Fruit fly (Drosophila melanogaster) whole organism, wandering third instar larva: Measurements from ENCODE around the gene dnt.

Source experiments
- Abd-B ChIP-seq: fragments of >200 bp; optimal IDR thresholded peaks from 2 replicates; lab custom pipeline; 2017; ENCODE audit warnings: missing biosample characterization, missing genetic modification characterization
- CG32264 ChIP-seq: fragments of 200-800 bp; sonication (Bioruptor generic); optimal IDR thresholded peaks from 2 replicates; lab custom pipeline; 2016; ENCODE audit warnings: missing biosample characterization, missing genetic modification characterization
- CG9705 ChIP-seq: fragments of 200-800 bp; sonication (Bioruptor generic); optimal IDR thresholded peaks from 2 replicates; lab custom pipeline; 2018; ENCODE audit warnings: missing biosample characterization, mild to moderate bottlenecking, missing genetic modification characterization
- CrebA ChIP-seq: fragments of 200-800 bp; sonication (Bioruptor generic); optimal IDR thresholded peaks from 2 replicates; lab custom pipeline; 2016; ENCODE audit warnings: missing biosample characterization, mild to moderate bottlenecking, missing genetic modification characterization, borderline replicate concordance
- Dfd ChIP-seq: fragments of >200 bp; optimal IDR thresholded peaks from 2 replicates; lab custom pipeline; 2017; ENCODE audit warnings: missing biosample characterization, missing genetic modification characterization
- Dif ChIP-seq: fragments of 200-275, 200-300 bp; sonication (Bioruptor generic); optimal IDR thresholded peaks from 2 replicates; lab custom pipeline; 2018; ENCODE audit warnings: missing biosample characterization, missing genetic modification characterization; ENCODE audit not compliant: partially characterized antibody
- GATAd ChIP-seq: sonication (Bioruptor generic); optimal IDR thresholded peaks from 2 replicates; lab custom pipeline; 2016; ENCODE audit warnings: missing biosample characterization, missing genetic modification characterization
- HLH106 ChIP-seq: fragments of 200-800 bp; optimal IDR thresholded peaks from 3 replicates; lab custom pipeline; 2019; ENCODE audit warnings: missing biosample characterization, mild to moderate bottlenecking, missing genetic modification characterization, moderate library complexity
- Hnf4 ChIP-seq: fragments of 200-800 bp; sonication (Bioruptor generic); optimal IDR thresholded peaks from 2 replicates; lab custom pipeline; 2016; ENCODE audit warnings: missing biosample characterization, mild to moderate bottlenecking, missing genetic modification characterization
- Hr78 ChIP-seq: fragments of >200 bp; optimal IDR thresholded peaks from 2 replicates; lab custom pipeline; 2017; ENCODE audit warnings: missing biosample characterization, missing genetic modification characterization
- Hr83 ChIP-seq: fragments of 200-300 bp; sonication (Bioruptor generic); optimal IDR thresholded peaks from 2 replicates; lab custom pipeline; 2016; ENCODE audit warnings: missing biosample characterization, mild to moderate bottlenecking, missing genetic modification characterization, moderate library complexity; ENCODE audit not compliant: poor library complexity, severe bottlenecking
- Jra ChIP-seq: sonication (Bioruptor generic); optimal IDR thresholded peaks from 2 replicates; lab custom pipeline; 2016; ENCODE audit warnings: missing biosample characterization, missing genetic modification characterization
- Mio ChIP-seq: sonication (Bioruptor generic); optimal IDR thresholded peaks from 2 replicates; lab custom pipeline; 2016; ENCODE audit warnings: missing biosample characterization, missing genetic modification characterization
- N ChIP-seq: fragments of >200 bp; optimal IDR thresholded peaks from 2 replicates; lab custom pipeline; 2018; ENCODE audit warnings: missing biosample characterization, missing external identifiers, missing genetic modification characterization
- OdsH ChIP-seq: fragments of 200-800 bp; sonication (Bioruptor generic); optimal IDR thresholded peaks from 2 replicates; lab custom pipeline; 2016; ENCODE audit warnings: missing biosample characterization, mild to moderate bottlenecking, missing genetic modification characterization
- Rel ChIP-seq, 2 experiments: fragments of 200-800 bp; sonication (Bioruptor generic) in 1 of 2; optimal IDR thresholded peaks; 2 replicates in 1 of 2; 3 replicates in 1 of 2; lab custom pipeline; 2016 to 2019; ENCODE audit warnings: mild to moderate bottlenecking in 2 of 2, missing biosample characterization in 2 of 2, missing genetic modification characterization in 2 of 2, moderate library complexity in 1 of 2
- Sp1 ChIP-seq: fragments of 200-800 bp; sonication (Bioruptor generic); optimal IDR thresholded peaks from 3 replicates; lab custom pipeline; 2019; ENCODE audit warnings: missing biosample characterization, mild to moderate bottlenecking, missing genetic modification characterization, moderate library complexity
- br ChIP-seq: fragments of 200-800 bp; sonication (Bioruptor generic); optimal IDR thresholded peaks from 2 replicates; lab custom pipeline; 2016; ENCODE audit warnings: missing biosample characterization, missing genetic modification characterization
- brk ChIP-seq: fragments of 200-800 bp; sonication (Bioruptor generic); optimal IDR thresholded peaks from 2 replicates; lab custom pipeline; 2016; ENCODE audit warnings: missing biosample characterization, mild to moderate bottlenecking, missing genetic modification characterization
- dl ChIP-seq, 2 experiments: fragments of 175-275, 200-275 bp in 1 of 2; fragments of 200-275 bp in 1 of 2; sonication (Bioruptor generic); optimal IDR thresholded peaks; lab custom pipeline; 2018; ENCODE audit warnings: mild to moderate bottlenecking in 2 of 2, missing biosample characterization in 2 of 2, missing genetic modification characterization in 2 of 2, moderate library complexity in 2 of 2; ENCODE audit not compliant: partially characterized antibody in 2 of 2, insufficient read depth in 1 of 2
- dsf ChIP-seq: sonication (Bioruptor generic); optimal IDR thresholded peaks from 2 replicates; lab custom pipeline; 2016; ENCODE audit warnings: missing biosample characterization, missing genetic modification characterization, borderline replicate concordance
- ey ChIP-seq: fragments of 200-800 bp; sonication (Bioruptor generic); optimal IDR thresholded peaks from 2 replicates; lab custom pipeline; 2016; ENCODE audit warnings: missing biosample characterization, missing genetic modification characterization
- foxo ChIP-seq, 2 experiments: fragments of 200-800 bp; sonication (Bioruptor generic); optimal IDR thresholded peaks; 2 replicates in 1 of 2; 3 replicates in 1 of 2; lab custom pipeline; 2016 to 2017; ENCODE audit warnings: missing biosample characterization in 2 of 2, missing genetic modification characterization in 2 of 2
- fru ChIP-seq: fragments of 200-800 bp; sonication (Bioruptor generic); optimal IDR thresholded peaks from 3 replicates; lab custom pipeline; 2016; ENCODE audit warnings: missing biosample characterization, mild to moderate bottlenecking, missing genetic modification characterization
- h ChIP-seq: fragments of 200-800 bp; sonication (Bioruptor generic); optimal IDR thresholded peaks from 3 replicates; lab custom pipeline; 2016; ENCODE audit warnings: missing biosample characterization, mild to moderate bottlenecking, missing genetic modification characterization
- jim ChIP-seq: fragments of 175-275, 200-325 bp; sonication (Bioruptor generic); optimal IDR thresholded peaks from 2 replicates; lab custom pipeline; 2016; ENCODE audit warnings: missing biosample characterization, mild to moderate bottlenecking, missing genetic modification characterization
- lola ChIP-seq: fragments of >200 bp; optimal IDR thresholded peaks from 2 replicates; lab custom pipeline; 2017; ENCODE audit warnings: missing biosample characterization, missing genetic modification characterization
- pan ChIP-seq: fragments of >200 bp; optimal IDR thresholded peaks from 2 replicates; lab custom pipeline; 2017
- psq ChIP-seq: fragments of 200-800 bp; sonication (Bioruptor generic); optimal IDR thresholded peaks from 3 replicates; lab custom pipeline; 2017; ENCODE audit warnings: missing biosample characterization, mild to moderate bottlenecking, missing genetic modification characterization, moderate library complexity
- rgr ChIP-seq: fragments of 200-800 bp; sonication (Bioruptor generic); optimal IDR thresholded peaks from 3 replicates; lab custom pipeline; 2016; ENCODE audit warnings: missing biosample characterization, mild to moderate bottlenecking, missing genetic modification characterization
- sage ChIP-seq: fragments of 200-800 bp; sonication (Bioruptor generic); optimal IDR thresholded peaks from 2 replicates; lab custom pipeline; 2016; ENCODE audit warnings: missing biosample characterization, mild to moderate bottlenecking, missing genetic modification characterization
- sv ChIP-seq: fragments of 200-800 bp; sonication (Bioruptor generic); optimal IDR thresholded peaks from 3 replicates; lab custom pipeline; 2016; ENCODE audit warnings: missing biosample characterization, missing genetic modification characterization
- tai ChIP-seq: sonication (Bioruptor generic); optimal IDR thresholded peaks from 2 replicates; lab custom pipeline; 2016; ENCODE audit warnings: missing biosample characterization, missing genetic modification characterization
- usp ChIP-seq: fragments of >200 bp; optimal IDR thresholded peaks from 2 replicates; lab custom pipeline; 2017; ENCODE audit warnings: missing biosample characterization, missing genetic modification characterization
- woc ChIP-seq: sonication (Bioruptor generic); optimal IDR thresholded peaks from 2 replicates; lab custom pipeline; 2016; ENCODE audit warnings: missing biosample characterization, mild to moderate bottlenecking, missing genetic modification characterization

dnt gene

DNA sequence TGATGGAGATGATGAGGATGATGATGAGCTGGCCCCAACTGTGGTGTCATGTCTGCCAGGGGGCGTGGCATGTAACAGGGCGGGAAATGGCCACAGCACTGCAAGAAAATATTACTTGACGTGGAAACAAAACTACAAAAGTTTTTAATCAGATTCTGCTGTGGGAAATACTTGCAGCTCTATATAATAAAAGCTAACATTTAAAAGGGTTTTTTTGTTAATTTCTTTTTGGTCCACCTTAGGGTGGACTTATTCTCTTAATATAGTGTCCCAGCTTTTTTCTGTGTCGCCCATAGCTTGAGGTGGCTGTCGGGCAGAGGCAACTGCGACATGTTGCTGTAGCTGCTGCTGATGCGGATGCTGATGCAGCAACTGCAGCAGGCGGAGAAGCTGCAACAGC is 34.4 kb downstream of the dnt start (continued):
- TF ChIP-seq Rel (GFP tag; optimal IDR thresholded peaks at IDR 0.05; lab: Kevin White, UChicago) (no peak), Rel (tag; optimal IDR thresholded peaks at IDR 0.05; lab: Kevin White, UChicago) (no peak), Dfd (GFP tag; lab: Kevin White, UChicago) (no peak), OdsH (GFP tag; lab: Kevin White, UChicago) (no peak), Hr78 (GFP tag; lab: Kevin White, UChicago) (no peak), CrebA (GFP tag; lab: Kevin White, UChicago) (no peak), br (GFP tag; lab: Kevin White, UChicago) (peak; percentile 41), Jra (GFP tag; lab: Kevin White, UChicago) (no peak), brk (GFP tag; lab: Kevin White, UChicago) (no peak), sage (GFP tag; lab: Kevin White, UChicago) (peak; percentile 4), usp (GFP tag; lab: Kevin White, UChicago) (no peak), pan (lab: Kevin White, UChicago) (no peak), psq (GFP tag; lab: Kevin White, UChicago) (no peak), sv (no peak), h (peak; percentile 36)

DNA sequence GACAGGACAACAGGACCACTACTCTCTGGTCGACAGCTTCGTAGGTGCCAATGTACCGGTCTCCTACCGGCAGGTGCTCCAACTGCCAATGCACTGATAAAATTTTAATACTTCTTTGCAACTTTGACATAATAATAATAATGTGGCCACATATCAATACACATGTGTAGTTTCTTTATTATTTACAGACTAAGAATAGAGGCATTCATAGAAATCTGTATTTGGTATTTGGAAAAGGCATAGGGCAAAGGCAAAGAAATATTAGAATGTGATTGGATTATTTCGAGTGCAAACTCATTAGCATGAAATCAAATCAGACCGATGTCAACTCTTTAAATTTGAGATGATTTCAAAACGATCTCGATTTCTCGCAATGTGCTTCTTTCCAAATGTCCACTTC is 35.2 kb downstream of the dnt start:
- no peak for TF ChIP-seq Hnf4 (GFP tag; lab: Kevin White, UChicago)
- TF ChIP-seq rgr (GFP tag; lab: Kevin White, UChicago), result no peak
- no peak for TF ChIP-seq tai
- TF ChIP-seq dl (GFP tag; optimal IDR thresholded peaks at IDR 0.05; lab: Kevin White, UChicago; ENCODE audit: insufficient read depth in 1 of 2, partially characterized antibody in 2 of 2), result no peak
- TF ChIP-seq fru (GFP tag; lab: Kevin White, UChicago), result peak; percentile 4
- TF ChIP-seq h, result peak; percentile 1
- no peak for TF ChIP-seq lola (GFP tag; lab: Kevin White, UChicago)
- no peak for TF ChIP-seq br (GFP tag; lab: Kevin White, UChicago)
- no peak for TF ChIP-seq psq (GFP tag; lab: Kevin White, UChicago)
- TF ChIP-seq Hr78 (GFP tag; lab: Kevin White, UChicago), result no peak
- peak; percentile 21 for TF ChIP-seq HLH106 (tag; lab: Kevin White, UChicago)
- TF ChIP-seq Hr83, result no peak
- TF ChIP-seq sage (GFP tag; lab: Kevin White, UChicago), result no peak
- TF ChIP-seq sv, result no peak

DNA sequence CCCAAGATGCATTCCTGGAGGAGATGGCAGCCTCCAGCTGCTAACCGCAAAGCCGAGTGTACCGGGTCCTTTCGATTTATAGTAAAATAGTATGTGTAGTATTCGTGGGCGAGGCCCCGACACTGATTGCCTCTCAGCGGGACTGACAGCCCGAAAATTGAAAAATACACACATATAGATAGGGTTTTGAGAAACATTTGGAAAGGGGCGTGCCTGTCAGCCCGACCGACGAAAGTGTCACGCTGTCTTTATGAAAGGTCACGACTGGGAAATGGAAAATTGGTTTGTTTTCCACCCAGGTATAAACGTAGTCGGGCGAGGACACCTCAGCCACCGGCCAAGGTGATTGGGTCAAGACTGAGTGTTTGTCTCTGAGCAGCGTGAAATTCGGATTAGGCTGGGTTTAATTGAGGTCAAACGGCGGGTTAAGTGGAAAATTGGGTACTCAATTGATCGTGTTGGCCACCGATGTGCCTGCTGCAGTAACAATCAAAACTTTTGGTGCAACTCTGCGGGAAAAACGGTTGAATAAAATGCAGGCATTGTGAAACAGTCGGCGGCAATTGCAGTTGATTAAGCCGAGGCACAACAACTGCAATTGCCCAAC is 36.1 kb downstream of the dnt start:
- TF ChIP-seq usp (GFP tag; lab: Kevin White, UChicago), result no peak
- TF ChIP-seq Hr83, result no peak
- TF ChIP-seq Dif (GFP tag; lab: Kevin White, UChicago), result no peak
- no peak for TF ChIP-seq Mio (GFP tag; lab: Kevin White, UChicago)
- no peak for TF ChIP-seq dsf
- no peak for TF ChIP-seq GATAd
- no peak for TF ChIP-seq tai
- no peak for TF ChIP-seq brk (GFP tag; lab: Kevin White, UChicago)
- TF ChIP-seq pan (lab: Kevin White, UChicago), result no peak
- TF ChIP-seq dl (GFP tag; optimal IDR thresholded peaks at IDR 0.05; lab: Kevin White, UChicago; ENCODE audit: insufficient read depth in 1 of 2, partially characterized antibody in 2 of 2), result no peak
- no peak for TF ChIP-seq CG32264
- TF ChIP-seq OdsH (GFP tag; lab: Kevin White, UChicago), result no peak
- TF ChIP-seq Hr78 (GFP tag; lab: Kevin White, UChicago), result no peak
- no peak for TF ChIP-seq N (GFP tag; lab: Kevin White, UChicago)
- no peak for TF ChIP-seq CG9705 (GFP tag; lab: Kevin White, UChicago)
- TF ChIP-seq CrebA (GFP tag; lab: Kevin White, UChicago), result no peak
- TF ChIP-seq br (GFP tag; lab: Kevin White, UChicago), result no peak
- no peak for TF ChIP-seq Sp1 (GFP tag; lab: Kevin White, UChicago)
- TF ChIP-seq, all 38 proteins: peak for 0

DNA sequence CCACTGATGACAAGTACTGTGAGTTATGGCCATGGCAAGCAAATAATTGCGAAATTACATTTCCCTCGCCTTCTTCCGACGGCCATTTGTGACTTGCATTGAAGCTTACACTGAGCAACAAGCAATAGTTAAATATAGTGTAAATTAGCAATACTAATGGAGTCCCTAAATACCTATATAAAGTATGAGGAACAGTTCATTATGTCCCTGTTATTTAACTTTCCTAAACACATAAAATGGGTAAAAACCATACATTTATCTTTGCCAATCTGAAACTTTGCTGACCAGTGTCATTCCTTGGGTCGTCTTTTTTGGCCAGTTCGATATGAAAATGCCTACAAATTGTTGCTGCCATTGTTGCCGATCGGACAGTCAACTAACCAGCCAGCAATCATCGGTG is 37.6 kb downstream of the dnt start:
- no peak for TF ChIP-seq jim (GFP tag; lab: Kevin White, UChicago)
- no peak for TF ChIP-seq CG32264
- TF ChIP-seq pan (lab: Kevin White, UChicago), result no peak
- TF ChIP-seq sage (GFP tag; lab: Kevin White, UChicago), result no peak
- peak; percentile 41 for TF ChIP-seq ey (GFP tag; lab: Kevin White, UChicago)
- TF ChIP-seq psq (GFP tag; lab: Kevin White, UChicago), result peak; percentile 6
- peak; percentile 39 for TF ChIP-seq rgr (GFP tag; lab: Kevin White, UChicago)
- peak; percentile 34 for TF ChIP-seq br (GFP tag; lab: Kevin White, UChicago)
- no peak for TF ChIP-seq Abd-B
- TF ChIP-seq foxo (GFP tag; optimal IDR thresholded peaks at IDR 0.05; lab: Kevin White, UChicago), result peak in 1 of 2 experiments; percentile 39
- no peak for TF ChIP-seq CrebA (GFP tag; lab: Kevin White, UChicago)
- peak; percentile 13 for TF ChIP-seq Sp1 (GFP tag; lab: Kevin White, UChicago)
- no peak for TF ChIP-seq tai
- TF ChIP-seq Rel (GFP tag; optimal IDR thresholded peaks at IDR 0.05; lab: Kevin White, UChicago), result no peak
- TF ChIP-seq Rel (tag; optimal IDR thresholded peaks at IDR 0.05; lab: Kevin White, UChicago), result no peak
- TF ChIP-seq fru (GFP tag; lab: Kevin White, UChicago), result peak; percentile 36
- TF ChIP-seq h, result peak; percentile 48
- TF ChIP-seq OdsH (GFP tag; lab: Kevin White, UChicago), result peak; percentile 31
- peak; percentile 1 for TF ChIP-seq woc (GFP tag; lab: Kevin White, UChicago)
- TF ChIP-seq Hnf4 (GFP tag; lab: Kevin White, UChicago), result peak; percentile 0
